Worm (Caenorhabditis elegans) whole organism, late embryonic: ENCODE data around the gene bgnt-1.1.

Experiments
- C08G9.2 ChIP-seq: sonication (generic microtip); optimal IDR thresholded peaks from 2 replicates; lab custom pipeline; 2016; ENCODE audit warnings: mild to moderate bottlenecking, missing genetic modification characterization, moderate library complexity, missing compliant biosample characterization
- F13H6.1 ChIP-seq: sonication (generic microtip); optimal IDR thresholded peaks from 2 replicates; lab custom pipeline; 2016; ENCODE audit warnings: missing genetic modification characterization, missing compliant biosample characterization
- Y22D7AL.16 ChIP-seq: sonication (generic microtip); optimal IDR thresholded peaks from 2 replicates; lab custom pipeline; 2016; ENCODE audit warnings: missing genetic modification characterization, missing compliant biosample characterization
- ahr-1 ChIP-seq: sonication (generic microtip); optimal IDR thresholded peaks from 2 replicates; lab custom pipeline; 2016; ENCODE audit warnings: missing genetic modification characterization, missing compliant biosample characterization
- ama-1 ChIP-seq: fragments of 150-350 bp; optimal IDR thresholded peaks from 2 replicates; lab custom pipeline; 2014
- ceh-19 ChIP-seq: fragments of 200-800 bp; sonication (Bioruptor generic); optimal IDR thresholded peaks from 2 replicates; lab custom pipeline; 2018; ENCODE audit warnings: mild to moderate bottlenecking, missing genetic modification characterization, missing compliant biosample characterization
- ceh-2 ChIP-seq: sonication (generic microtip); optimal IDR thresholded peaks from 2 replicates; lab custom pipeline; 2016; ENCODE audit warnings: missing genotype, missing genetic modification characterization, missing compliant biosample characterization
- ceh-24 ChIP-seq: sonication (generic microtip); optimal IDR thresholded peaks from 2 replicates; lab custom pipeline; 2016; ENCODE audit warnings: mild to moderate bottlenecking, missing genetic modification characterization, missing compliant biosample characterization
- ceh-30 ChIP-seq: fragments of 150-350 bp; optimal IDR thresholded peaks from 2 replicates; lab custom pipeline; 2014; ENCODE audit warnings: missing biosample characterization, missing genetic modification characterization
- ceh-31 ChIP-seq: sonication (generic microtip); optimal IDR thresholded peaks from 2 replicates; lab custom pipeline; 2016; ENCODE audit warnings: missing genetic modification characterization, missing compliant biosample characterization
- ceh-34 ChIP-seq: sonication (generic microtip); optimal IDR thresholded peaks from 2 replicates; lab custom pipeline; 2016; ENCODE audit warnings: mild to moderate bottlenecking, missing genetic modification characterization, missing compliant biosample characterization
- dve-1 ChIP-seq: sonication (generic microtip); optimal IDR thresholded peaks from 2 replicates; lab custom pipeline; 2017; ENCODE audit warnings: antibody characterized with exemption, mild to moderate bottlenecking, missing genetic modification characterization, missing compliant biosample characterization
- elt-2 ChIP-seq: sonication (generic microtip); optimal IDR thresholded peaks from 2 replicates; lab custom pipeline; 2016; ENCODE audit warnings: missing genetic modification reagents, missing genetic modification characterization, missing compliant biosample characterization
- elt-4 ChIP-seq: sonication (generic microtip); optimal IDR thresholded peaks from 2 replicates; lab custom pipeline; 2016; ENCODE audit warnings: missing genetic modification characterization, missing compliant biosample characterization
- ets-4 ChIP-seq: sonication (generic microtip); optimal IDR thresholded peaks from 2 replicates; lab custom pipeline; 2016; ENCODE audit warnings: missing genetic modification characterization, missing compliant biosample characterization
- eyg-1 ChIP-seq: sonication (generic microtip); optimal IDR thresholded peaks from 2 replicates; lab custom pipeline; 2016; ENCODE audit warnings: missing genotype, missing genetic modification characterization, missing compliant biosample characterization
- fax-1 ChIP-seq: sonication (generic microtip); optimal IDR thresholded peaks from 2 replicates; lab custom pipeline; 2016; ENCODE audit warnings: missing genotype, missing genetic modification characterization, missing compliant biosample characterization
- fkh-6 ChIP-seq: sonication (generic microtip); optimal IDR thresholded peaks from 2 replicates; lab custom pipeline; 2016; ENCODE audit warnings: missing genetic modification characterization, missing compliant biosample characterization
- gmeb-2 ChIP-seq: sonication (generic microtip); optimal IDR thresholded peaks from 2 replicates; lab custom pipeline; 2016; ENCODE audit warnings: missing genetic modification characterization, inconsistent platforms, missing compliant biosample characterization
- hlh-13 ChIP-seq: fragments of 200-800 bp; sonication (Bioruptor generic); optimal IDR thresholded peaks from 2 replicates; lab custom pipeline; 2018; ENCODE audit warnings: mild to moderate bottlenecking, missing genetic modification characterization, missing compliant biosample characterization
- hlh-15 ChIP-seq: sonication (generic microtip); optimal IDR thresholded peaks from 2 replicates; lab custom pipeline; 2016; ENCODE audit warnings: missing genetic modification characterization, missing compliant biosample characterization
- hlh-30 ChIP-seq: sonication (generic microtip); optimal IDR thresholded peaks from 2 replicates; lab custom pipeline; 2017; ENCODE audit warnings: antibody characterized with exemption, missing genetic modification characterization, missing compliant biosample characterization; ENCODE audit not compliant: insufficient read depth
- hlh-6 ChIP-seq: sonication (generic microtip); optimal IDR thresholded peaks from 2 replicates; lab custom pipeline; 2016; ENCODE audit warnings: missing genotype, missing genetic modification characterization, missing compliant biosample characterization
- hlh-8 ChIP-seq: sonication (generic microtip); optimal IDR thresholded peaks from 2 replicates; lab custom pipeline; 2016; ENCODE audit warnings: missing genotype, missing genetic modification characterization, missing compliant biosample characterization
- lim-6 ChIP-seq: sonication (generic microtip); optimal IDR thresholded peaks from 2 replicates; lab custom pipeline; 2016; ENCODE audit warnings: missing genetic modification characterization, missing compliant biosample characterization
- lin-11 ChIP-seq: fragments of 200-800 bp; sonication (Bioruptor generic); optimal IDR thresholded peaks from 2 replicates; lab custom pipeline; 2018; ENCODE audit warnings: mild to moderate bottlenecking, missing genetic modification characterization, missing compliant biosample characterization
- madf-2 ChIP-seq: sonication (generic microtip); optimal IDR thresholded peaks from 2 replicates; lab custom pipeline; 2017; ENCODE audit warnings: missing genetic modification characterization, missing compliant biosample characterization
- nfya-1 ChIP-seq: sonication (generic microtip); optimal IDR thresholded peaks from 2 replicates; lab custom pipeline; 2017; ENCODE audit warnings: missing genetic modification characterization, mild to moderate bottlenecking, missing compliant biosample characterization, antibody characterized with exemption, moderate library complexity
- npax-4 ChIP-seq: sonication (generic microtip); optimal IDR thresholded peaks from 2 replicates; lab custom pipeline; 2016; ENCODE audit warnings: missing genetic modification characterization, missing compliant biosample characterization
- pat-9 ChIP-seq: fragments of 200-800 bp; sonication (Bioruptor generic); optimal IDR thresholded peaks from 2 replicates; lab custom pipeline; 2018; ENCODE audit warnings: mild to moderate bottlenecking, missing genetic modification characterization, moderate library complexity, missing compliant biosample characterization
- pha-2 ChIP-seq: sonication (generic microtip); optimal IDR thresholded peaks from 2 replicates; lab custom pipeline; 2017; ENCODE audit warnings: mild to moderate bottlenecking, missing genetic modification characterization, missing compliant biosample characterization
- pqm-1 ChIP-seq: sonication (generic microtip); optimal IDR thresholded peaks from 2 replicates; lab custom pipeline; 2016; ENCODE audit warnings: missing genetic modification characterization, missing compliant biosample characterization
- ref-2 ChIP-seq: sonication (generic microtip); optimal IDR thresholded peaks from 2 replicates; lab custom pipeline; 2016; ENCODE audit warnings: missing genetic modification characterization, missing compliant biosample characterization
- rnt-1 ChIP-seq: sonication (generic microtip); optimal IDR thresholded peaks from 2 replicates; lab custom pipeline; 2016; ENCODE audit warnings: missing genetic modification characterization, missing compliant biosample characterization
- syd-9 ChIP-seq: sonication (generic microtip); optimal IDR thresholded peaks from 2 replicates; lab custom pipeline; 2016; ENCODE audit warnings: mild to moderate bottlenecking, missing genetic modification characterization, moderate library complexity, missing compliant biosample characterization
- tbx-2 ChIP-seq: sonication (generic microtip); optimal IDR thresholded peaks from 2 replicates; lab custom pipeline; 2016; ENCODE audit warnings: missing genetic modification characterization, missing compliant biosample characterization
- tbx-7 ChIP-seq: sonication (generic microtip); optimal IDR thresholded peaks from 2 replicates; lab custom pipeline; 2016; ENCODE audit warnings: missing genotype, missing genetic modification characterization, missing compliant biosample characterization
- ttx-3 ChIP-seq: sonication (generic microtip); optimal IDR thresholded peaks from 2 replicates; lab custom pipeline; 2016; ENCODE audit warnings: missing genetic modification reagents, missing genetic modification characterization, missing compliant biosample characterization
- unc-42 ChIP-seq: sonication (generic microtip); optimal IDR thresholded peaks from 2 replicates; lab custom pipeline; 2016; ENCODE audit warnings: missing genotype, missing genetic modification characterization, missing compliant biosample characterization
- unc-86 ChIP-seq: sonication (generic microtip); optimal IDR thresholded peaks from 2 replicates; lab custom pipeline; 2016; ENCODE audit warnings: missing genetic modification characterization, missing compliant biosample characterization
- zip-5 ChIP-seq: sonication (generic microtip); optimal IDR thresholded peaks from 2 replicates; lab custom pipeline; 2016; ENCODE audit warnings: missing genetic modification characterization, missing compliant biosample characterization
- ztf-16 ChIP-seq: sonication (generic microtip); optimal IDR thresholded peaks from 2 replicates; lab custom pipeline; 2017; ENCODE audit warnings: missing genetic modification characterization, missing compliant biosample characterization

bgnt-1.1 gene

DNA sequence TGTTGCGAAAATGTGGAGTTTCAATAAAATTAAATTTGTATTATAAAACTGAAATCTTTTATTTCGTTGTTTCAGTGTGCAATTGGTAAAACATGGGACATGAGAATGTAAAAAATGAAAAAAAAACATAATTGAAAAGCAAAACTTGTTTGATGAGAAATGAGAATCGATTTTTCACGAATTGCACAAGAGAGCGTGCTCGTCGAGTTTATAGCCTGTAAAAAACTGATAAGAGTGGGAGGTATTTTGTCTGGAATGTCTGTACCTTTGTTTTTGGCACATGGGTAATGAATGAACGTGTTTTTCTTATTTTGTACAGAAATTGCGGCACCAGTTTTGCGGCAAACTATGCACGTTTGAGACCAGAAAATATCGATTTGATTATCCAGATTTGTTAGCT is 10.0 kb downstream of the bgnt-1.1 start:
- no peak for TF ChIP-seq fax-1 (tag; lab: Kevin White, UChicago)
- TF ChIP-seq gmeb-2 (tag; lab: Kevin White, UChicago) = no peak
- no peak for TF ChIP-seq ceh-2 (tag; lab: Kevin White, UChicago)
- TF ChIP-seq ama-1 = no peak
- TF ChIP-seq tbx-2 (tag; lab: Kevin White, UChicago) = no peak
- TF ChIP-seq rnt-1 (tag; lab: Kevin White, UChicago) = no peak
- no peak for TF ChIP-seq ztf-16 (tag; lab: Kevin White, UChicago)
- TF ChIP-seq ref-2 (tag; lab: Kevin White, UChicago) = no peak
- no peak for TF ChIP-seq dve-1 (tag; lab: Kevin White, UChicago)
- no peak for TF ChIP-seq lin-11 (tag; lab: Kevin White, UChicago)
- TF ChIP-seq hlh-30 (tag; lab: Kevin White, UChicago) = no peak
- no peak for TF ChIP-seq C08G9.2 (tag; lab: Kevin White, UChicago)
- TF ChIP-seq pha-2 = no peak

DNA sequence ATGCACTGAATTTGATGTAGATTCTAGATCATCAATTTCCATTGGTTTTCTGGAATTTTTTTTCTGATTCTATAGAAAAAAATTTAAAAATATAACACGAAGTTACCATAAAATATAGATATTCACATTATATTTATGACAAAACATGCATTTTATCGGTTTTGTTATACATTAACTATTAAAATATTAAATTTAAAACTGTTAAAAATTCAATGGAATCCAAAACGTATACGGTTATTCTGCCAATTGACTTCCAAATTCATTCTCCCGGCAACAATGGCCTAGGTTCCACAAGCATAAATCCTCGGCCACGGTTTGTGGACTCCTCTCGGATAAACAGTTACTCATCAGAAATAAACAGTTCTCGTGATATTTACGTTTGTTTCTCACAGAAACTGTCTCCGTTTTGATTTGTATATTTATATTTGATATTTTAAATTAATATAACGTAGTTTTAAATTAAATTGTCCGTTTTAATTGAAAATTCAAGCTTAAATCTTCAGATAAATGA is 11.1 kb downstream of the bgnt-1.1 start, which contains the start of the genes F01D4.5 and ced-5:
F01D4.5 (minus strand) TSS at position 51 of the 511 bp plus-strand sequence.
ced-5 (plus strand) TSS at position 504 of the 511 bp plus-strand sequence.
- TF ChIP-seq elt-4 (tag; lab: Kevin White, UChicago) = no peak
- no peak for TF ChIP-seq eyg-1 (tag; lab: Kevin White, UChicago)
- peak; percentile 26 for TF ChIP-seq ceh-19 (GFP tag; lab: Kevin White, UChicago)
- TF ChIP-seq unc-86 (tag; lab: Kevin White, UChicago) = peak; percentile 53
- peak; percentile 25 for TF ChIP-seq nfya-1 (tag; lab: Kevin White, UChicago)
- peak; percentile 78 for TF ChIP-seq hlh-8 (tag; lab: Kevin White, UChicago)
- TF ChIP-seq pat-9 = no peak
- TF ChIP-seq ceh-24 (tag; lab: Kevin White, UChicago) = no peak
- TF ChIP-seq ahr-1 (tag; lab: Kevin White, UChicago) = peak; percentile 42
- peak; percentile 79 for TF ChIP-seq elt-2 (tag; lab: Kevin White, UChicago)
- TF ChIP-seq F13H6.1 (tag; lab: Kevin White, UChicago) = peak; percentile 26
- TF ChIP-seq C08G9.2 (tag; lab: Kevin White, UChicago) = peak; percentile 90
- TF ChIP-seq Y22D7AL.16 (tag; lab: Kevin White, UChicago) = peak; percentile 10
- peak; percentile 85 for TF ChIP-seq tbx-7 (tag; lab: Kevin White, UChicago)
- TF ChIP-seq ztf-16 (tag; lab: Kevin White, UChicago) = peak; percentile 58
- TF ChIP-seq ttx-3 (tag; lab: Kevin White, UChicago) = peak; percentile 45
- TF ChIP-seq ref-2 (tag; lab: Kevin White, UChicago) = peak; percentile 73
- no peak for TF ChIP-seq hlh-13 (GFP tag; lab: Kevin White, UChicago)
- TF ChIP-seq fax-1 (tag; lab: Kevin White, UChicago) = peak; percentile 61
- TF ChIP-seq madf-2 (tag; lab: Kevin White, UChicago) = no peak
- no peak for TF ChIP-seq pha-2
- no peak for TF ChIP-seq ceh-30
- no peak for TF ChIP-seq npax-4 (tag; lab: Kevin White, UChicago)
- peak; percentile 87 for TF ChIP-seq zip-5 (tag; lab: Kevin White, UChicago)
- TF ChIP-seq unc-42 (tag; lab: Kevin White, UChicago) = peak; percentile 17
- TF ChIP-seq syd-9 (tag; lab: Kevin White, UChicago) = peak; percentile 19
- peak; percentile 38 for TF ChIP-seq pqm-1 (tag; lab: Kevin White, UChicago)
- peak; percentile 93 for TF ChIP-seq ceh-2 (tag; lab: Kevin White, UChicago)
- TF ChIP-seq lin-11 (tag; lab: Kevin White, UChicago) = no peak
- no peak for TF ChIP-seq hlh-15 (tag; lab: Kevin White, UChicago)
- TF ChIP-seq rnt-1 (tag; lab: Kevin White, UChicago) = peak; percentile 54
- peak; percentile 26 for TF ChIP-seq hlh-6
- TF ChIP-seq dve-1 (tag; lab: Kevin White, UChicago) = no peak
- peak; percentile 77 for TF ChIP-seq ets-4 (tag; lab: Kevin White, UChicago)
- peak; percentile 18 for TF ChIP-seq ceh-34 (tag; lab: Kevin White, UChicago)
- peak; percentile 78 for TF ChIP-seq tbx-2 (tag; lab: Kevin White, UChicago)
- peak; percentile 66 for TF ChIP-seq fkh-6 (tag; lab: Kevin White, UChicago)
- TF ChIP-seq lim-6 (tag; lab: Kevin White, UChicago) = peak; percentile 62
- TF ChIP-seq ceh-31 (tag; lab: Kevin White, UChicago) = peak; percentile 91
- TF ChIP-seq gmeb-2 (tag; lab: Kevin White, UChicago) = peak; percentile 15
